Worm (Caenorhabditis elegans): ENCODE data around the gene R08A2.7.

The R08A2.7 gene

DNA sequence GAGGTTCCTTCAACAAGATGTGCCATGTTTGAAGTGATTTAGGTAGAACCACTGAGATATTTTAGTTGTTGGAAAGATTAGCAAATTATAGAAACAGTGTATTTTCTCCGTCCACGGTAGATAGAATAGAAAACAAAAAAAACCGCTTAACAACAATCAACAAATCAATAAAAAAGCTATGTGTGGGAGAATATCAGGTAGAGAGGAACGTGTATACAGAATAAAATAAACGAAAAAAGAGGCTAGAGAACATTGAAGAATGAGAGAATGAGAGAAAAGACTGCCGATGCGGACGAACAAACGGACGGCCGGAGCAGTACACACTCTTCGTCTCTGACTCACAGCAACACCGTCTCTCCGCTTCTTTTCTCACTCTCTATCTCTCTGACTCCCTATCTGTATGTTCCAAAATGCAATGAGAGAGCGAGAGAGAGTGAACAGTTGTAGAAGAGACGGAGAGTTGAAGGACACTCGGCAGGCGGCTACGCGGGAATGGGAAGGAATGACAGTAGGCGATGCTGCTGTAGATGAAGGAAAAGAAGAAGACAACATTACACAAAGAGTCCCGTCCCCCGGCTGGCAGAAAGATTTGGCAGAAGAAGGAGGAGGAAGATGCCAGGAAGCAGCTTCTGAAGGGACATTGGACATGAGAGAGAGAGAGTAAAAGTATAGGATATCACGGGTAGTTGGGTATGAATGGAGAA, 26.4 kb upstream of the R08A2.7 start, which contains the start of gene unc-112 (continued):
- TF ChIP-seq dox-1 (GFP tag; IDR thresholded peaks at IDR 0.05), result peak; percentile 90
- TF ChIP-seq somi-1 (GFP tag; optimal IDR thresholded peaks at IDR 0.05), result peak; percentile 25
- no peak for TF ChIP-seq F49E8.2 (tag; optimal IDR thresholded peaks at IDR 0.05; ENCODE audit: insufficient read depth)
- no peak for TF ChIP-seq athp-1 (tag; optimal IDR thresholded peaks at IDR 0.05)
- no peak for TF ChIP-seq ceh-79 (tag; optimal IDR thresholded peaks at IDR 0.05)
- peak; percentile 59; the same call in 1 of the 2 replicates for TF ChIP-seq hmg-20 (GFP tag; IDR thresholded peaks at IDR 0.05)
- TF ChIP-seq snpc-1.1 (tag; optimal IDR thresholded peaks at IDR 0.05; ENCODE audit: insufficient read depth), result no peak
- no peak for TF ChIP-seq ceh-40 (GFP tag; IDR thresholded peaks at IDR 0.05)
- TF ChIP-seq T26A5.8 (tag; optimal IDR thresholded peaks at IDR 0.05), result no peak
- no peak for TF ChIP-seq sdz-38 (tag; optimal IDR thresholded peaks at IDR 0.05)
- TF ChIP-seq sea-2 (GFP tag; IDR thresholded peaks at IDR 0.05), result no peak
- no peak for TF ChIP-seq F39B2.1 (GFP tag; IDR thresholded peaks at IDR 0.05)
- no peak for TF ChIP-seq aptf-3 (GFP tag; IDR thresholded peaks at IDR 0.05)
- peak; percentile 28 for TF ChIP-seq ztf-26 (tag; optimal IDR thresholded peaks at IDR 0.05)
- TF ChIP-seq aptf-2 (GFP tag; conservative IDR thresholded peaks at IDR 0.05), result no peak
- TF ChIP-seq F10E7.11 (tag; optimal IDR thresholded peaks at IDR 0.05), result no peak
- no peak for TF ChIP-seq mes-4 (tag; optimal IDR thresholded peaks at IDR 0.05)
- TF ChIP-seq B0019.2 (GFP tag; conservative IDR thresholded peaks at IDR 0.05), result no peak
- TF ChIP-seq lsl-1 (GFP tag; optimal IDR thresholded peaks at IDR 0.05), result no peak
- peak; percentile 48 for TF ChIP-seq ztf-18 (tag; optimal IDR thresholded peaks at IDR 0.05)
- no peak for TF ChIP-seq nfya-1 (tag; optimal IDR thresholded peaks at IDR 0.05; ENCODE audit: borderline replicate concordance, insufficient read depth)
- 0 out of 2 replicates have a peak, but pooled peaks have one; percentile 24 for TF ChIP-seq pbrm-1 (GFP tag; IDR thresholded peaks at IDR 0.05)
- no peak for TF ChIP-seq snpc-1.3 (tag; optimal IDR thresholded peaks at IDR 0.05; ENCODE audit: insufficient read depth)
- no peak for TF ChIP-seq xnd-1 (tag; optimal IDR thresholded peaks at IDR 0.05)
- TF ChIP-seq gei-17 (GFP tag; optimal IDR thresholded peaks at IDR 0.05), result no peak
- no peak for TF ChIP-seq rec-8 (tag; optimal IDR thresholded peaks at IDR 0.05)
- no peak for TF ChIP-seq Y95B8A.8 (GFP tag; IDR thresholded peaks at IDR 0.05)
- TF ChIP-seq K12H6.12 (tag; optimal IDR thresholded peaks at IDR 0.05), result peak; percentile 84
- TF ChIP-seq F52B5.7 (tag; optimal IDR thresholded peaks at IDR 0.05), result no peak
- TF ChIP-seq let-607 (tag; optimal IDR thresholded peaks at IDR 0.05), result peak; percentile 25 to 29
- no peak for TF ChIP-seq B0035.1 (tag; optimal IDR thresholded peaks at IDR 0.05)
- peak in 1 of 3 experiments; percentile 33 for TF ChIP-seq lin-35 (GFP tag; optimal IDR thresholded peaks at IDR 0.05)
- no peak for TF ChIP-seq ztf-25 (GFP tag; IDR thresholded peaks at IDR 0.05)
- no peak for TF ChIP-seq ztf-3 (GFP tag; optimal IDR thresholded peaks at IDR 0.05)
- no peak for TF ChIP-seq fkh-3 (tag; optimal IDR thresholded peaks at IDR 0.05)
- TF ChIP-seq C17E4.6 (GFP tag; IDR thresholded peaks at IDR 0.05), result 0 out of 2 replicates have a peak, but pooled peaks have one; percentile 20
- TF ChIP-seq madf-3 (GFP tag; IDR thresholded peaks at IDR 0.05), result 0 out of 2 replicates have a peak, but pooled peaks have one; percentile 12
- TF ChIP-seq cebp-1 (GFP tag; IDR thresholded peaks at IDR 0.05), result no peak
- peak; percentile 73 for TF ChIP-seq cebp-1 (tag; optimal IDR thresholded peaks at IDR 0.05)
- no peak for TF ChIP-seq ama-1 (optimal IDR thresholded peaks at IDR 0.05)
- TF ChIP-seq ama-1 (GFP tag; optimal IDR thresholded peaks at IDR 0.05), result no peak
- peak; percentile 81 for TF ChIP-seq F23B12.7 (tag; optimal IDR thresholded peaks at IDR 0.05; ENCODE audit: insufficient read depth)
- no peak for TF ChIP-seq repo-1 (tag; optimal IDR thresholded peaks at IDR 0.05)
